Worm (Caenorhabditis elegans) whole organism, young adult: ENCODE data around the gene F37C12.18.
A peak's percentile ranks its signal among the peaks of the same experiment; 100 is the strongest.

Experiments used
- B0035.1 ChIP-seq: sonication (generic microtip); optimal IDR thresholded peaks from 2 replicates; lab custom pipeline; 2016; ENCODE audit warnings: missing genetic modification characterization, mild to moderate bottlenecking, missing compliant biosample characterization, missing genotype, missing genetic modification reagents
- B0336.3 ChIP-seq: fragments of 200-800 bp; sonication (Bioruptor generic); IDR thresholded peaks from 2 replicates; pipeline ENCODE4 v1.3.6; 2022; ENCODE audit warnings: missing genetic modification characterization, missing compliant biosample characterization
- C06A6.2 ChIP-seq: fragments of 200-800 bp; sonication (Bioruptor generic); conservative IDR thresholded peaks from 2 replicates; pipeline ENCODE4 v1.3.6; 2022; ENCODE audit warnings: missing genetic modification characterization, missing compliant biosample characterization
- F22D6.2 ChIP-seq: sonication (generic microtip); optimal IDR thresholded peaks from 2 replicates; lab custom pipeline; 2016; ENCODE audit warnings: mild to moderate bottlenecking, missing genetic modification characterization, missing compliant biosample characterization
- F37B4.10 ChIP-seq: fragments of 200-800 bp; sonication (Bioruptor generic); IDR thresholded peaks from 2 replicates; pipeline ENCODE4 v1.3.6; 2022; ENCODE audit warnings: missing genetic modification characterization, missing compliant biosample characterization
- F49E8.2 ChIP-seq: sonication (generic microtip); optimal IDR thresholded peaks from 3 replicates; lab custom pipeline; 2017; ENCODE audit warnings: missing genetic modification characterization, mild to moderate bottlenecking, missing compliant biosample characterization, antibody characterized with exemption, moderate library complexity; ENCODE audit not compliant: insufficient read depth
- F52B5.7 ChIP-seq: sonication (generic microtip); optimal IDR thresholded peaks from 2 replicates; lab custom pipeline; 2016; ENCODE audit warnings: mild to moderate bottlenecking, missing genetic modification characterization, missing compliant biosample characterization
- F57C9.4 ChIP-seq: sonication (generic microtip); optimal IDR thresholded peaks from 2 replicates; lab custom pipeline; 2017; ENCODE audit warnings: mild to moderate bottlenecking, missing genetic modification characterization, missing compliant biosample characterization
- T26A5.8 ChIP-seq: sonication (generic microtip); optimal IDR thresholded peaks from 2 replicates; lab custom pipeline; 2016; ENCODE audit warnings: missing genetic modification characterization, missing compliant biosample characterization
- Y95B8A.8 ChIP-seq: fragments of 200-800 bp; sonication (Bioruptor generic); IDR thresholded peaks from 2 replicates; pipeline ENCODE4 v1.3.6; 2022; ENCODE audit warnings: missing genetic modification reagents, missing genetic modification characterization, missing compliant biosample characterization
- ZK185.1 ChIP-seq: sonication (generic microtip); optimal IDR thresholded peaks from 2 replicates; lab custom pipeline; 2016; ENCODE audit warnings: mild to moderate bottlenecking, missing genetic modification characterization, missing compliant biosample characterization; ENCODE audit not compliant: poor library complexity, severe bottlenecking
- akir-1 ChIP-seq: fragments of 200-800 bp; sonication (Bioruptor generic); optimal IDR thresholded peaks from 2 replicates; lab custom pipeline; 2018; ENCODE audit warnings: mild to moderate bottlenecking, missing genetic modification characterization, moderate library complexity, missing compliant biosample characterization
- aptf-3 ChIP-seq: fragments of 200-800 bp; sonication (Bioruptor generic); IDR thresholded peaks from 2 replicates; pipeline ENCODE4 v1.3.6; 2022; ENCODE audit warnings: missing genetic modification characterization, missing compliant biosample characterization
- atf-7 ChIP-seq: sonication (generic microtip); optimal IDR thresholded peaks from 2 replicates; lab custom pipeline; 2017; ENCODE audit warnings: mild to moderate bottlenecking, missing genetic modification characterization, missing compliant biosample characterization
- attf-3 ChIP-seq: fragments of 200-800 bp; sonication (Bioruptor generic); conservative IDR thresholded peaks from 2 replicates; pipeline ENCODE4 v1.3.6; 2022; ENCODE audit warnings: missing genetic modification reagents, missing genetic modification characterization, missing compliant biosample characterization
- attf-6 ChIP-seq: fragments of 200-800 bp; sonication (Bioruptor generic); IDR thresholded peaks from 2 replicates; pipeline ENCODE4 v1.3.6; 2022; ENCODE audit warnings: missing genetic modification reagents, missing genetic modification characterization, missing compliant biosample characterization
- ccch-3 ChIP-seq: fragments of 200-800 bp; sonication (Bioruptor generic); optimal IDR thresholded peaks from 2 replicates; lab custom pipeline; 2018; ENCODE audit warnings: mild to moderate bottlenecking, missing genetic modification characterization, missing compliant biosample characterization
- cebp-1 ChIP-seq, 2 experiments: fragments of 200-800 bp in 1 of 2; sonication (Bioruptor generic) in 1 of 2; sonication (generic microtip) in 1 of 2; IDR thresholded peaks in 1 of 2; optimal IDR thresholded peaks in 1 of 2; 2 replicates each; pipeline versions ENCODE4 v1.3.6 to Lab custom; 2017 to 2022; ENCODE audit warnings: missing compliant biosample characterization in 2 of 2, missing genetic modification characterization in 2 of 2, mild to moderate bottlenecking in 1 of 2, missing genetic modification reagents in 1 of 2, moderate library complexity in 1 of 2
- ceh-100 ChIP-seq: fragments of 200-800 bp; sonication (Bioruptor generic); IDR thresholded peaks from 2 replicates; pipeline ENCODE4 v1.3.6; 2022; ENCODE audit warnings: missing genetic modification reagents, missing genetic modification characterization, missing compliant biosample characterization
- ceh-27 ChIP-seq: fragments of 200-800 bp; sonication (Bioruptor generic); optimal IDR thresholded peaks from 2 replicates; lab custom pipeline; 2018; ENCODE audit warnings: mild to moderate bottlenecking, missing genetic modification characterization, moderate library complexity, missing compliant biosample characterization
- ceh-91 ChIP-seq: fragments of 200-800 bp; sonication (Bioruptor generic); IDR thresholded peaks from 2 replicates; pipeline ENCODE4 v1.3.6; 2022; ENCODE audit warnings: missing genetic modification reagents, missing genetic modification characterization, missing compliant biosample characterization
- dox-1 ChIP-seq: fragments of 200-800 bp; sonication (Bioruptor generic); IDR thresholded peaks from 2 replicates; pipeline ENCODE4 v1.3.6; 2022; ENCODE audit warnings: missing genetic modification reagents, missing genetic modification characterization, missing compliant biosample characterization
- efl-1 ChIP-seq: fragments of 150-350 bp; optimal IDR thresholded peaks from 2 replicates; lab custom pipeline; 2014; ENCODE audit warnings: missing biosample characterization, missing genetic modification reagents, missing genetic modification characterization
- egl-18 ChIP-seq: fragments of 200-800 bp; sonication (Bioruptor generic); IDR thresholded peaks from 2 replicates; pipeline ENCODE4 v1.3.6; 2022; ENCODE audit warnings: missing genetic modification reagents, missing genetic modification characterization, missing compliant biosample characterization
- ets-4 ChIP-seq: fragments of 200-800 bp; sonication (Bioruptor generic); optimal IDR thresholded peaks from 2 replicates; lab custom pipeline; 2018; ENCODE audit warnings: mild to moderate bottlenecking, missing genetic modification characterization, missing compliant biosample characterization
- fkh-3 ChIP-seq: sonication (generic microtip); optimal IDR thresholded peaks from 2 replicates; lab custom pipeline; 2016; ENCODE audit warnings: mild to moderate bottlenecking, missing genetic modification characterization, missing compliant biosample characterization
- him-1 ChIP-seq: sonication (generic microtip); optimal IDR thresholded peaks from 2 replicates; lab custom pipeline; 2016; ENCODE audit warnings: missing genotype, missing genetic modification reagents, missing genetic modification characterization, missing compliant biosample characterization
- hmg-1.2 ChIP-seq: fragments of 200-800 bp; sonication (Bioruptor generic); IDR thresholded peaks from 2 replicates; pipeline ENCODE4 v1.3.6; 2022; ENCODE audit warnings: missing genetic modification reagents, missing genetic modification characterization, missing compliant biosample characterization
- hmg-20 ChIP-seq: fragments of 200-800 bp; sonication (Bioruptor generic); IDR thresholded peaks from 2 replicates; pipeline ENCODE4 v1.3.6; 2022; ENCODE audit warnings: missing genetic modification reagents, missing genetic modification characterization, missing compliant biosample characterization
- lin-54 ChIP-seq: fragments of 200-800 bp; sonication (Bioruptor generic); optimal IDR thresholded peaks from 2 replicates; lab custom pipeline; 2018; ENCODE audit warnings: mild to moderate bottlenecking, missing genetic modification characterization, missing compliant biosample characterization
- lir-1 ChIP-seq: fragments of 200-800 bp; sonication (Bioruptor generic); conservative IDR thresholded peaks from 2 replicates; pipeline ENCODE4 v1.3.6; 2022; ENCODE audit warnings: missing genetic modification reagents, missing genetic modification characterization, missing compliant biosample characterization
- lsl-1 ChIP-seq: fragments of 200-800 bp; sonication (Bioruptor generic); optimal IDR thresholded peaks from 2 replicates; lab custom pipeline; 2018; ENCODE audit warnings: mild to moderate bottlenecking, missing genetic modification characterization, moderate library complexity, missing compliant biosample characterization
- lsy-27 ChIP-seq: sonication (generic microtip); optimal IDR thresholded peaks from 2 replicates; lab custom pipeline; 2017; ENCODE audit warnings: missing genetic modification characterization, mild to moderate bottlenecking, missing compliant biosample characterization, antibody characterized with exemption, missing genotype, borderline replicate concordance; ENCODE audit not compliant: insufficient read depth
- madf-10 ChIP-seq: sonication (generic microtip); optimal IDR thresholded peaks from 2 replicates; lab custom pipeline; 2016; ENCODE audit warnings: mild to moderate bottlenecking, missing genetic modification characterization, missing compliant biosample characterization
- mcd-1 ChIP-seq: fragments of 200-800 bp; sonication (Bioruptor generic); IDR thresholded peaks from 2 replicates; pipeline ENCODE4 v1.3.6; 2022; ENCODE audit warnings: missing genetic modification reagents, missing genetic modification characterization, missing compliant biosample characterization
- nhr-120 ChIP-seq: fragments of 200-800 bp; sonication (Bioruptor generic); IDR thresholded peaks from 2 replicates; pipeline ENCODE4 v1.3.6; 2022; ENCODE audit warnings: missing genetic modification characterization, missing compliant biosample characterization
- nhr-80 ChIP-seq: sonication (generic microtip); optimal IDR thresholded peaks from 2 replicates; lab custom pipeline; 2016; ENCODE audit warnings: missing genetic modification characterization, missing compliant biosample characterization
- pha-4 ChIP-seq: fragments of 150-350 bp; sonication (generic microtip); optimal IDR thresholded peaks from 2 replicates; lab custom pipeline; 2014; ENCODE audit warnings: missing biosample characterization, missing genetic modification reagents, missing genetic modification characterization
- rpc-1 ChIP-seq, 2 experiments: fragments of 150-350 bp in 1 of 2; sonication (generic microtip) in 1 of 2; optimal IDR thresholded peaks; 2 replicates each; lab custom pipeline; 2014 to 2018; ENCODE audit warnings: missing biosample characterization in 1 of 2, missing genetic modification characterization in 1 of 2, missing genetic modification reagents in 1 of 2, missing genotype in 1 of 2
- sea-2 ChIP-seq: fragments of 200-800 bp; sonication (Bioruptor generic); IDR thresholded peaks from 2 replicates; pipeline ENCODE4 v1.3.6; 2022; ENCODE audit warnings: missing genetic modification characterization, missing compliant biosample characterization
- snpc-1.1 ChIP-seq: sonication (generic microtip); optimal IDR thresholded peaks from 2 replicates; lab custom pipeline; 2017; ENCODE audit warnings: missing genetic modification characterization, mild to moderate bottlenecking, missing compliant biosample characterization, antibody characterized with exemption, moderate library complexity, missing genotype, missing genetic modification reagents; ENCODE audit not compliant: insufficient read depth
- snpc-1.3 ChIP-seq: sonication (generic microtip); optimal IDR thresholded peaks from 2 replicates; lab custom pipeline; 2017; ENCODE audit warnings: missing genetic modification characterization, mild to moderate bottlenecking, missing compliant biosample characterization, antibody characterized with exemption, moderate library complexity, missing genotype, missing genetic modification reagents; ENCODE audit not compliant: insufficient read depth
- xnd-1 ChIP-seq: sonication (generic microtip); optimal IDR thresholded peaks from 2 replicates; lab custom pipeline; 2016; ENCODE audit warnings: missing genotype, missing genetic modification reagents, missing genetic modification characterization, missing compliant biosample characterization
- zfh-2 ChIP-seq: fragments of 200-800 bp; sonication (Bioruptor generic); conservative IDR thresholded peaks from 2 replicates; pipeline ENCODE4 v1.3.6; 2022; ENCODE audit warnings: missing genetic modification reagents, missing genetic modification characterization, missing compliant biosample characterization
- ztf-18 ChIP-seq: sonication (generic microtip); optimal IDR thresholded peaks from 2 replicates; lab custom pipeline; 2016; ENCODE audit warnings: missing genotype, mild to moderate bottlenecking, missing genetic modification characterization, missing compliant biosample characterization
- ztf-26 ChIP-seq: sonication (generic microtip); optimal IDR thresholded peaks from 2 replicates; lab custom pipeline; 2017; ENCODE audit warnings: missing genetic modification characterization, missing compliant biosample characterization
- ztf-3 ChIP-seq: fragments of 200-800 bp; sonication (Bioruptor generic); optimal IDR thresholded peaks from 2 replicates; lab custom pipeline; 2018; ENCODE audit warnings: mild to moderate bottlenecking, missing genetic modification characterization, missing compliant biosample characterization
- ztf-6 ChIP-seq: fragments of 200-800 bp; sonication (Bioruptor generic); IDR thresholded peaks from 2 replicates; pipeline ENCODE4 v1.3.6; 2022; ENCODE audit warnings: missing genetic modification reagents, missing genetic modification characterization, missing compliant biosample characterization

The F37C12.18 gene

DNA sequence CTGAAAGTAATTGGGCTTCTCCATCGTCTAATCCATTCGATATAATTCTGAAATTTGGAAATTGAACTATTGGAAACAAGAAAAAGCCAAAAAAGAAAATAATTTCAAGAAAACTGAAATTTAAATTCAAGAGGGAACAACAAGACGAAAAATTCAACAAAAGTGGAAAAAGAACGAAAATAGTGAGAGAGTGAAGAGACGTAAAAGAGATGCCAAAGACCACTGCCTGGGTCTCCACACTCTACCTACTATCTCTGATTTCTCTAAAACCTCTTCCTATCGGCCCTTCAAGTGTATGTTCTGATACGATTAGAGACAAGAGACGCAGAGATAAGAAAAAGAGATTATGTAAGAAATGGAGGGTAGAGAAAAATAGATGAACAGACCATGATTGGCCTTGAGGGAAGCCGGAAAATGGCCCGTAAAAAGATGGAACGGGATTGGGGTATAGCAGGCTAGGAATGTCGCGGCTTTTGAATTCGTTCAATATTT, 41.4 kb downstream of the F37C12.18 start, which contains the start of gene ogt-1 (continued):
- TF ChIP-seq attf-3 (GFP tag; lab: Robert Waterston, UW), result no peak
- no peak for TF ChIP-seq lsl-1 (GFP tag; lab: Kevin White, UChicago)
- no peak for TF ChIP-seq cebp-1 (GFP tag; IDR thresholded peaks at IDR 0.05; lab: Robert Waterston, UW)
- TF ChIP-seq cebp-1 (tag; optimal IDR thresholded peaks at IDR 0.05; lab: Kevin White, UChicago), result peak; percentile 67
- TF ChIP-seq F37B4.10 (GFP tag; lab: Robert Waterston, UW), result no peak
- no peak for TF ChIP-seq F57C9.4 (tag; lab: Kevin White, UChicago)
- no peak for TF ChIP-seq ets-4 (GFP tag; lab: Kevin White, UChicago)
- no peak for TF ChIP-seq efl-1 (GFP tag; lab: Kevin White, UChicago)
- TF ChIP-seq nhr-120 (GFP tag; lab: Robert Waterston, UW), result no peak
- no peak for TF ChIP-seq him-1
- no peak for TF ChIP-seq snpc-1.1 (tag; lab: Kevin White, UChicago)
- TF ChIP-seq C06A6.2, result peak; percentile 65; the same call in 1 of the 2 replicates
- no peak for TF ChIP-seq fkh-3 (tag; lab: Kevin White, UChicago)
- no peak for TF ChIP-seq egl-18 (GFP tag; lab: Robert Waterston, UW)
- TF ChIP-seq mcd-1 (GFP tag; lab: Robert Waterston, UW), result peak; percentile 43
- TF ChIP-seq ztf-6, result no peak
- TF ChIP-seq ZK185.1 (tag; lab: Kevin White, UChicago), result peak; percentile 32
- no peak for TF ChIP-seq snpc-1.3 (tag; lab: Kevin White, UChicago)
- TF ChIP-seq F49E8.2 (tag; lab: Kevin White, UChicago), result no peak
- TF ChIP-seq ztf-26 (tag; lab: Kevin White, UChicago), result peak; percentile 59
- TF ChIP-seq lir-1 (GFP tag; lab: Robert Waterston, UW), result no peak
- no peak for TF ChIP-seq zfh-2
- TF ChIP-seq rpc-1 (optimal IDR thresholded peaks at IDR 0.05; lab: Kevin White, UChicago), result no peak
- no peak for TF ChIP-seq rpc-1 (tag; optimal IDR thresholded peaks at IDR 0.05; lab: Kevin White, UChicago)
- no peak for TF ChIP-seq lsy-27 (tag; lab: Kevin White, UChicago)
- no peak for TF ChIP-seq ccch-3 (GFP tag; lab: Kevin White, UChicago)
- no peak for TF ChIP-seq F22D6.2 (tag; lab: Kevin White, UChicago)
- TF ChIP-seq B0336.3 (GFP tag; lab: Robert Waterston, UW), result 0 out of 2 replicates have a peak, but pooled peaks have one; percentile 38
- no peak for TF ChIP-seq xnd-1 (tag; lab: Kevin White, UChicago)
- TF ChIP-seq ceh-27 (GFP tag; lab: Kevin White, UChicago), result peak; percentile 76
- TF ChIP-seq nhr-80 (tag; lab: Kevin White, UChicago), result peak; percentile 4
- no peak for TF ChIP-seq aptf-3
- TF ChIP-seq atf-7 (tag; lab: Kevin White, UChicago), result peak; percentile 75
- no peak for TF ChIP-seq sea-2
- TF ChIP-seq lin-54 (GFP tag; lab: Kevin White, UChicago), result peak; percentile 55
- TF ChIP-seq ztf-18 (tag; lab: Kevin White, UChicago), result no peak
- TF ChIP-seq ceh-100 (GFP tag; lab: Robert Waterston, UW), result no peak
- no peak for TF ChIP-seq ztf-3
- no peak for TF ChIP-seq F52B5.7 (tag; lab: Kevin White, UChicago)
- no peak for TF ChIP-seq T26A5.8 (tag; lab: Kevin White, UChicago)
- no peak for TF ChIP-seq Y95B8A.8 (GFP tag; lab: Robert Waterston, UW)
- TF ChIP-seq pha-4 (tag; lab: Kevin White, UChicago), result no peak
- TF ChIP-seq B0035.1 (tag; lab: Kevin White, UChicago), result no peak
- TF ChIP-seq hmg-20 (GFP tag; lab: Robert Waterston, UW), result no peak
- peak; percentile 5 for TF ChIP-seq madf-10 (tag; lab: Kevin White, UChicago)
- peak; percentile 65 for TF ChIP-seq dox-1 (GFP tag; lab: Robert Waterston, UW)
- TF ChIP-seq ceh-91, result no peak
- TF ChIP-seq attf-6, result no peak
- TF ChIP-seq akir-1 (GFP tag; lab: Kevin White, UChicago), result no peak
- peak; percentile 89 for TF ChIP-seq hmg-1.2 (GFP tag; lab: Robert Waterston, UW)
